Fruit fly (Drosophila melanogaster) whole organism, adult: Measurements from ENCODE around the gene Clamp.

Source experiments
- CG12768 ChIP-seq: fragments of 200-800 bp; sonication (Bioruptor generic); optimal IDR thresholded peaks from 2 replicates; lab custom pipeline; 2017; ENCODE audit warnings: missing biosample characterization, missing genetic modification characterization, mild to moderate bottlenecking, moderate library complexity, missing genetic modification reagents
- CG14711 ChIP-seq: fragments of 200-800 bp; sonication (Bioruptor generic); optimal IDR thresholded peaks from 2 replicates; lab custom pipeline; 2018; ENCODE audit warnings: missing biosample characterization, mild to moderate bottlenecking, missing genetic modification characterization, moderate library complexity
- CG7045 ChIP-seq: fragments of 200-800 bp; sonication (Bioruptor generic); optimal IDR thresholded peaks from 2 replicates; lab custom pipeline; 2017; ENCODE audit warnings: missing biosample characterization, mild to moderate bottlenecking, missing genetic modification characterization
- CG7101 ChIP-seq: fragments of 200-800 bp; sonication (Bioruptor generic); optimal IDR thresholded peaks from 2 replicates; lab custom pipeline; 2018; ENCODE audit warnings: missing biosample characterization, mild to moderate bottlenecking, missing genetic modification characterization, moderate library complexity
- bab1 ChIP-seq: fragments of 200-800 bp; sonication (Bioruptor generic); optimal IDR thresholded peaks from 3 replicates; lab custom pipeline; 2019; ENCODE audit warnings: missing biosample characterization, mild to moderate bottlenecking, missing genetic modification characterization, moderate library complexity
- pad ChIP-seq: fragments of 200-800 bp; sonication (Bioruptor generic); optimal IDR thresholded peaks from 3 replicates; lab custom pipeline; 2017; ENCODE audit warnings: missing biosample characterization, missing genetic modification characterization, mild to moderate bottlenecking, moderate library complexity, missing genetic modification reagents
- tj ChIP-seq: fragments of 200-800 bp; sonication (Bioruptor generic); optimal IDR thresholded peaks from 3 replicates; lab custom pipeline; 2017; ENCODE audit warnings: missing biosample characterization, mild to moderate bottlenecking, missing genetic modification characterization, moderate library complexity

DNA sequence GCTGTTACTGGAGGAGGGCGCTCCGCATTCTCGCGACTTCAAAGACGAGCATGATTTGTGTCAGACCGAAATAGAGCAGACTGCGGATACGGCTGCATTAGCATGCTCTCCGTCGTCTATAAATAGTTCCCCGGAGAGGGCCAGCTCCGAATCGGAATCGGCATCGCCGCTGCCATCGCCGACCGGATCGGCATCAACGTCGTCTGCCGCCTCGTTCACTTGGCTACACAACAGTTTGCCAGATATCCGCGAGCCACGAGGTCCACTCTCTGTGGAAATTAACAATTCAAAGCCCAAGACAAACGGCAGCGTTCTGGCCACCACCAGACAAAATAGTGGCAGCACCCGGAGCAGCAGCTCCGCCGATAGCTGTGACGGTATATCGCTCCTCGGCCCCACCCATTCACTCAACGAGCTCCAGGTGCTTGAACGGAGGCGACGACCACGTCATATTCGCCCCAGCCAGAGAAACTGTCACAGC is 26.2 kb downstream of the Clamp start:
- no peak for TF ChIP-seq bab1
- no peak for TF ChIP-seq CG14711 (tag; lab: Kevin White, UChicago)
- no peak for TF ChIP-seq CG12768 (GFP tag; lab: Kevin White, UChicago)
- TF ChIP-seq tj (GFP tag; lab: Kevin White, UChicago) = no peak
- TF ChIP-seq pad (GFP tag; lab: Kevin White, UChicago) = no peak
- no peak for TF ChIP-seq CG7101 (tag; lab: Kevin White, UChicago)
- TF ChIP-seq CG7045 (GFP tag; lab: Kevin White, UChicago) = no peak
